Worm (Caenorhabditis elegans): Measurements from ENCODE around the gene F54E7.6.

DNA sequence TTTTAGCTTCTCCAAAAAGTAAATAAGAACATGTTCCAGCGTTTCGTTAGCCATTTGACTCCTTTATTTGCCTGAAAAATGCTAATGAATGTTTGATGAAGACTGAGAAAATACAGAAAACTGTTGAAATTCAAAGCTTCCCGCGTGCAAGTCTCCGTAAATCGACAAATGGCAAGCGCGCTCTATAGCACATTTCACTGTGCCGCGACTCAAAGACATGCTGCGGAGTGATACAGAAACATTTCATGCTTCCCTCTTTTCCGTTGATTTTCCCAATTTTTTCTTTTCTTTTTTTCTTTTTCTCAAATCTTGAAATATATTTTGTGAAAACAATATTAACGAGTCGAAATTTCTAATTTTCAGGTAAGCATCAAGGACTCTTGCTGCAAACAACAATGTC, 18.1 kb upstream of the F54E7.6 start, which contains the start of the genes ska-3 and rps-12:
- 0 out of 2 replicates have a peak, but pooled peaks have one; percentile 42 for TF ChIP-seq klf-2 (GFP tag; conservative IDR thresholded peaks at IDR 0.05)
- TF ChIP-seq ref-1 (GFP tag; conservative IDR thresholded peaks at IDR 0.05) = no peak
- TF ChIP-seq med-1 (GFP tag; optimal IDR thresholded peaks at IDR 0.05; ENCODE audit: insufficient read depth) = peak; percentile 45
- TF ChIP-seq T22C8.4 (GFP tag; IDR thresholded peaks at IDR 0.05) = peak; percentile 57; the same call in 1 of the 2 replicates
- TF ChIP-seq flt-1 (GFP tag; IDR thresholded peaks at IDR 0.05) = peak; percentile 87
- peak; percentile 97 for TF ChIP-seq cog-1 (tag; optimal IDR thresholded peaks at IDR 0.05)
